Fruit fly (Drosophila melanogaster): ENCODE results near the gene Cby.
A peak's percentile ranks its signal among the peaks of the same experiment; 100 is the strongest.

DNA sequence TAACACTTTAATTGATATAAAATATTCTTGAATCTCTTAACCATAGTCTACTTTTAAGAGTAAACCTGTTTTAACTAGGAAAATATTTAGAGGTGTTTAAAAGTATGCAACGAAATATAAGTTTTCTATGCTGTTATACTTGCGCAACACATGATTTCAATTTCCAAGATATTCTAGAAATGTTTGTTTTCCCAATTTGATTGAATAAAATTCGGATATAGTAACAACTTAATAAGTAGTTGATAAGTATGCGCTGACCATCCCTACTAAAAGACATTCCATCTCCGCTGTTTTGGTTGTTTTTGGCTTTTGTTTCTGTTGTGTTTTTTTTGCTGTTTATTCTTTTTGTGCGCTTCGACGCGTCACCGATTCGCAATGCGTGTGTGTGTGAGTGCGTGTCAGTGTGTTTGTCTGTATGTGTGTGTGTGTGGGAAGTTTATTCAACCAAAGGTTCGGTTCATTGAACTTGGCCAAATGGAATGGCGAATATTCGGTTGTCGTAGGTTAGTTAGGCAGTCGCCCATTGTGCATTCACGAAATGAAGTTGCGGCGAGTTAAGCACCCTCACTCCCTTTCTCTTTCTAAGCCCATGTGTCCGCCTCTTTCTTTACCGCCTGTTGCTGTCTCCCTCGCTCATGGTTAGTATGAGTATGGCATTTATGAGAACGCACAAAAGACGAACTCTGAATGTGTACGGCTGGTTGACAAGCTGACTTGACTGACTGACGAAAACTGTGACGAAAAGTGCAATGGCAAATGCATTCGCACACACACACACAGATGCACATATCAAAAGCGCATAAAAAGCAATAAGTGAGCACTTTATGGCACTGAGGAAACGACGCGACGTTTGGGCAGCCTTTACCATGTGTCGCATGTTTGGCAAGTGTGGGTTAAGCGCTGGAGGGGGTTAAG lies 28.4 kb downstream of the Cby start:
- no peak for TF ChIP-seq CG8478 (optimal IDR thresholded peaks at IDR 0.05)
- no peak for TF ChIP-seq usp (GFP tag; optimal IDR thresholded peaks at IDR 0.05)
- TF ChIP-seq EcR (GFP tag; optimal IDR thresholded peaks at IDR 0.05): peak; percentile 77 to 82
- TF ChIP-seq Dll (optimal IDR thresholded peaks at IDR 0.05): no peak
- TF ChIP-seq pan (optimal IDR thresholded peaks at IDR 0.05): no peak

All from whole organism.